Worm (Caenorhabditis elegans): ENCODE measurements around the gene F08F3.1.

Gene F08F3.1

DNA sequence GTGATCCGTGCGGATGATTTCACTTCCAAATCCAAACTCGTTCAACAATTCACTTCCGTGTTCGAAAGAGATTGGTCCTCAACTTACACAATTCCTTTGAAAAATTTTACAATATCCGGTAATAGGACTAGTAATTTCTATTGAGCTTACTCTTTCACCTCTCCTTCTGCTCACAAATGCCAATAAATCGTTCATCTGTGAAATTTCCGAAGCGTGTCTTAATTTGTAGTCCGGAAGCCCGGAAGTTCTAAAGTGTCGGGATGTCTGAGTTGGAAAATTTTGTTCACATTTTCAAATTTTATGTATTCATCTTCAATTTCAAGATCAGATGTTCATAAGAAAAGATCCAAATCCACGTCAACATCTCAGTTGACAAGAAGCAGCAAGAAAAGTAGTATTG lies 47.5 kb downstream of the F08F3.1 start, which contains the start of gene T05C3.2:
TSS of gene T05C3.2 (plus strand) at position 301 of the 400 bp plus-strand sequence.
- TF ChIP-seq nhr-28 (tag; optimal IDR thresholded peaks at IDR 0.05), result no peak
- TF ChIP-seq lsy-2 (tag; optimal IDR thresholded peaks at IDR 0.05), result no peak
- TF ChIP-seq sptf-1 (tag; optimal IDR thresholded peaks at IDR 0.05), result no peak
- TF ChIP-seq cnd-1 (tag; optimal IDR thresholded peaks at IDR 0.05), result no peak
- no peak for TF ChIP-seq lin-32 (GFP tag; optimal IDR thresholded peaks at IDR 0.05)
- no peak for TF ChIP-seq nhr-237 (tag; optimal IDR thresholded peaks at IDR 0.05)
- no peak for TF ChIP-seq ceh-39 (tag; optimal IDR thresholded peaks at IDR 0.05)
- TF ChIP-seq nhr-76 (tag; optimal IDR thresholded peaks at IDR 0.05), result no peak
- TF ChIP-seq elt-1 (tag; optimal IDR thresholded peaks at IDR 0.05; ENCODE audit: borderline replicate concordance, insufficient read depth), result no peak
- no peak for TF ChIP-seq pha-4 (tag; optimal IDR thresholded peaks at IDR 0.05)
- TF ChIP-seq zip-8 (tag; optimal IDR thresholded peaks at IDR 0.05), result no peak
- TF ChIP-seq mep-1 (tag; optimal IDR thresholded peaks at IDR 0.05), result no peak
- TF ChIP-seq M03D4.4 (tag; optimal IDR thresholded peaks at IDR 0.05), result no peak
- TF ChIP-seq blmp-1 (tag; optimal IDR thresholded peaks at IDR 0.05), result no peak
- no peak for TF ChIP-seq mab-5 (tag; optimal IDR thresholded peaks at IDR 0.05)
- no peak for TF ChIP-seq hlh-1 (tag; optimal IDR thresholded peaks at IDR 0.05)

All from whole organism, mixed stage, embryonic.